Fruit fly (Drosophila melanogaster): ENCODE measurements around the gene CG14811.

CG14811 gene

DNA sequence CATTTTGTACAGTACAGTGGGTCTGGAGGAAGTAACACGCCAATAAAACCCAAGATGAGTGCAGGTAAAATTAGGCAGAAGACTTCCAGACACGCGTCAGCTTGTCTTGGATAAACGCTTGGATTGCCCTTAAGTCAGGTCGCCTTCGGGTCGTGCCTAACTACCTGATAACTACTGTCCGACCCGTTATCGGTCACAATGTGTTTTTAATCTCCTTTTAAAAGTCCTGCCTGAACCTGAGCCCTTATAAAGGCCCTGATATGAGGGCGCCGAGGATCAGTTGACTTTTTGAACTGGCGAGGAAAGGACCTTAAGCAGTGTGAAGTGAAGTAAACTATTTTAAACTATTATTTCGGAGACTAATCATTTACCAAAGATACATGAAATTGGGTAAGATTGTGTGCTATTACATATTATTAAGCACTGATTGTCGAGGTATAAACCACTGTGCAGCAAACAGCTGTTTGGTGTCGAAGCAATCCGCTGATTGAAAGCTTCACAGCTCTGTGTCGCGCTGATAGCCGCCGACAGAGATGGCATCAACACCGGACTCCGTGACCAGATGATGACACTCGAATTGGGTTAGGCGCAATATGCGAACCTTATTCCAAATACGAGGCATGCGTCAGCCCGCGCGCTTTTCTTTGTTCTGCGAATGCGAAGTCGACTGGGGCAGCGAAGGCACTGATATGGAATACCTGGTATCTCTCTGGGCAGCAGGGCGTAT is 1.9 kb upstream of the CG14811 start:
- TF ChIP-seq Jra (GFP tag; optimal IDR thresholded peaks at IDR 0.05): peak; percentile 34
- TF ChIP-seq CrebA (GFP tag; optimal IDR thresholded peaks at IDR 0.05; ENCODE audit: borderline replicate concordance): no peak

DNA sequence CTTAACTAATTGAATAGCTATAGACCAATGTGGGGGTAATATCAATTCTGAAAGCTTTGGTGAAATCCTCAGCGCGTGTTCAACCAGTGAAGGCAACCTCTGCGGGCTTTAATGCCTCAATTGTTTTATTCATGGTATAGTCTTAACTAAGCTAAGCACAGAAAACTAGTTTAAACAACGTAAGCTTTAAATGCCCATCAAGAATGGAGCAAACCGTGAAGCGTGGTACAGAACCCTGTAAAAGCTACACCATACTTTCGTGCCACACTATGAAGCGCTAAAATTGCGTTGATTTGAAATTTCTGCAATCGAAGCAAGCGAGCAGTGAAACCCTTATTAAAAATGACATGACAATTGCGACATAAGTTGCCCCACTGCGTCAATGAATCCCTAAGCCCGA is 1.1 kb downstream of the CG14811 start:
- no peak for TF ChIP-seq br (GFP tag; optimal IDR thresholded peaks at IDR 0.05)
- TF ChIP-seq usp (GFP tag; optimal IDR thresholded peaks at IDR 0.05): no peak
- TF ChIP-seq Dfd (GFP tag; optimal IDR thresholded peaks at IDR 0.05): no peak
- no peak for TF ChIP-seq lola (GFP tag; optimal IDR thresholded peaks at IDR 0.05)
- TF ChIP-seq HLH106 (tag; optimal IDR thresholded peaks at IDR 0.05): no peak
- no peak for TF ChIP-seq CG9705 (GFP tag; optimal IDR thresholded peaks at IDR 0.05)
- no peak for TF ChIP-seq dl (GFP tag; optimal IDR thresholded peaks at IDR 0.05; ENCODE audit: insufficient read depth in 1 of 2, partially characterized antibody in 2 of 2)
- no peak for TF ChIP-seq sage (GFP tag; optimal IDR thresholded peaks at IDR 0.05)
- no peak for TF ChIP-seq Myc (optimal IDR thresholded peaks at IDR 0.05)
- no peak for TF ChIP-seq CrebA (GFP tag; optimal IDR thresholded peaks at IDR 0.05; ENCODE audit: borderline replicate concordance)
- no peak for TF ChIP-seq sv (GFP tag; optimal IDR thresholded peaks at IDR 0.05)
- TF ChIP-seq tai (GFP tag; optimal IDR thresholded peaks at IDR 0.05): no peak
- TF ChIP-seq h (GFP tag; optimal IDR thresholded peaks at IDR 0.05): no peak
- no peak for TF ChIP-seq Hr78 (GFP tag; optimal IDR thresholded peaks at IDR 0.05)
- no peak for TF ChIP-seq Mio (GFP tag; optimal IDR thresholded peaks at IDR 0.05)
- no peak for TF ChIP-seq fru (GFP tag; optimal IDR thresholded peaks at IDR 0.05)
- no peak for TF ChIP-seq dmrt93B (GFP tag; optimal IDR thresholded peaks at IDR 0.05)
- TF ChIP-seq Hnf4 (GFP tag; optimal IDR thresholded peaks at IDR 0.05): no peak
- TF ChIP-seq Jra (GFP tag; optimal IDR thresholded peaks at IDR 0.05): no peak

DNA sequence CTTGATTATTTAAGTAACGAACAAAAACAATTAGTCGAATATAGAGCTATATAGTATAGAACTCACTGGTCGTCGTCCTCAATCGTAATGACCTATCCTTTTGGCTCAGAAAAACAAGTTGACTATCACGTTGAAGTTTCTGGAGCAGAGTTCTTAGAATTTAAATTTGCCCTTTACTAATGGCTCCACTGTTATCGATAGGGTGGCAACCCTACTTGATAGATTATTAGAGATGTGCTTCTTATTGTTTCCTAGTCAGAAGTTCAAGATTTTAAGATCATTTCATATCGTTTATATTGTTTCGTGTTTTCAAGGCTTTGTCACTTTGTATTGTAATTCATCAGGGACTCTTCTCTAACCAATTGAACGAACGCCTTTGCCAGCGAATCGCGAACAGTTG is 1.9 kb downstream of the CG14811 start, which contains the start of gene CG14810:
Gene CG14810, minus strand, starts transcription at position 101 of the 400 bp plus-strand sequence.
- no peak for TF ChIP-seq CG32264 (GFP tag; optimal IDR thresholded peaks at IDR 0.05)
- no peak for TF ChIP-seq Hr78 (GFP tag; optimal IDR thresholded peaks at IDR 0.05)
- TF ChIP-seq Hnf4 (GFP tag; optimal IDR thresholded peaks at IDR 0.05): no peak
- TF ChIP-seq sage (GFP tag; optimal IDR thresholded peaks at IDR 0.05): no peak
- TF ChIP-seq fru (GFP tag; optimal IDR thresholded peaks at IDR 0.05): no peak
- no peak for TF ChIP-seq dmrt93B (GFP tag; optimal IDR thresholded peaks at IDR 0.05)
- TF ChIP-seq Sp1 (GFP tag; optimal IDR thresholded peaks at IDR 0.05): no peak
- no peak for TF ChIP-seq GATAd (GFP tag; optimal IDR thresholded peaks at IDR 0.05)
- no peak for TF ChIP-seq dl (GFP tag; optimal IDR thresholded peaks at IDR 0.05; ENCODE audit: insufficient read depth in 1 of 2, partially characterized antibody in 2 of 2)
- TF ChIP-seq Abd-B (GFP tag; optimal IDR thresholded peaks at IDR 0.05): no peak
- no peak for TF ChIP-seq OdsH (GFP tag; optimal IDR thresholded peaks at IDR 0.05)

DNA sequence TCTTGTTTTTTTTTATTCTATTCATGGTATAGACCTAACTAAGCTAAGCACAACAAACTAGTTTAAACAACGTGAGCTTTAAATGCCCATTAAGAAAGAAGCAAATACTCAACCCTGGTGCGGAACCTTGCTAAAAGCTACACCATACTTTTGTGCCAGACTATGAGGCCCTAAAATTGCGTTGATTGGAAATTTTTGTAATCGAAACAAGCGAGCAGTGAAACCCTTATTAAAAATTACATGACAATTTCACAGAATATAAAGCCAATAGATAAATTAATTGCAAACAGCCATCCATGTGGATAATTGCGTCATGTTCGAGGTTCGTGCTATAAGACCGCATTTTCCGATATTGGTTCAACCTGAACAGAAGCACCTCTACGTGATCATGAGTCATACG is 3.2 kb downstream of the CG14811 start:
- no peak for TF ChIP-seq OdsH (GFP tag; optimal IDR thresholded peaks at IDR 0.05)
- TF ChIP-seq rgr (GFP tag; optimal IDR thresholded peaks at IDR 0.05): no peak
- no peak for TF ChIP-seq woc (GFP tag; optimal IDR thresholded peaks at IDR 0.05)
- no peak for TF ChIP-seq dl (GFP tag; optimal IDR thresholded peaks at IDR 0.05; ENCODE audit: insufficient read depth in 1 of 2, partially characterized antibody in 2 of 2)

DNA sequence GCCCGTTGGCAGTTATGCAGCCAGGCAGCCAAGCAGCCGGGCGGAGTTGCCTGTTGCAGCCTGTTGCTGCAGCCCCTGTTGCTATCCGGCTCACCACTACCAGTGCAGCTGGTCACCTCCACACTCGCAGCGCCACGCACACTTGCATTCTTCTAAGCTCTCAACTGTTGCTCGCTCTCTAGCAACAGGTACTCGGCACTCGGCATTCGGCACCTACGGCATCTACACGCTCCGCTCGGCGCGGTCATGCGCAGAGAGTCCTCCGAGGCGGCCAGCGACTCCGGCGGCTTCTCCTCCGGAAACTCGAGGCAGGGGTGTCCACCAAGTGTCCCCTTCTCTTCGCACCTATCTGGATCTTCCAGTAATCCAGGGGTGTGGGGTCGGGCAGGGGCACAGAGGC is 11.0 kb downstream of the CG14811 start:
- TF ChIP-seq dmrt93B (GFP tag; optimal IDR thresholded peaks at IDR 0.05): no peak
- no peak for TF ChIP-seq woc (GFP tag; optimal IDR thresholded peaks at IDR 0.05)
- TF ChIP-seq Mio (GFP tag; optimal IDR thresholded peaks at IDR 0.05): no peak
- no peak for TF ChIP-seq ey (GFP tag; optimal IDR thresholded peaks at IDR 0.05)

DNA sequence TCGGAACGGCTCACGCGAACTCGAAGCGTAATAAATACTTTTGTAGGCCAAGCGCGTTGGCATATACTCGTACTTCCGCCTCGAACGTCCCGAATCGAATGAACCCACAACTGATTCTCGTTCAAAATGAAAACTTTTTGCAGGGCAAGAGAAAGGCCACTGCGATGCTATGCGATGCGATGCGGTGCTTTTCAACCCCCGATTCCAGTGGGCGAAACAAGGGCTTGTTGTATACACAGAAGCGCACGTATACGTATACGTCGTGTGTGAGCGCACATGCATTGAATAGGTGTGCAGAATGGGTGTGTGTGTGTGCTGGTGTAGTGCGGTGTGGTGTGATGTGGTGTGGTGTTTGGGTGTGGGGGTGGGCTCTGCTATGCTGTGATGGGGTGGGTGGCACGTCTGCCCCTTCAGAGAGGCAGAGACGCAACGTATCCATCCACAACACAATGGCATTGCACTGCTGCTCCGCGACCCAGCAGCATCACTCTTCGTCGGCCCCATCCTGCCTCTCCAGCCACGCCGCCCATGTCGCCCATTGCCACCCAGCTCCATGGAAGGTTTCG is 28.3 kb downstream of the CG14811 start:
- TF ChIP-seq Dif (GFP tag; optimal IDR thresholded peaks at IDR 0.05; ENCODE audit: partially characterized antibody) (no peak), dl (GFP tag; optimal IDR thresholded peaks at IDR 0.05; ENCODE audit: insufficient read depth in 1 of 2, partially characterized antibody in 2 of 2) (no peak), Sp1 (GFP tag; optimal IDR thresholded peaks at IDR 0.05) (no peak), CG32264 (GFP tag; optimal IDR thresholded peaks at IDR 0.05) (no peak), Mio (GFP tag; optimal IDR thresholded peaks at IDR 0.05) (no peak)

Measured in whole organism, wandering third instar larva.